Fruit fly (Drosophila melanogaster): Measurements from ENCODE around the gene mtd.

mtd gene

dm6 chr3R:5323741-5324538 is 26.3 kb downstream of the mtd start (continued):
- no peak for TF ChIP-seq danr (GFP tag; IDR thresholded peaks at IDR 0.05)
- no peak for TF ChIP-seq CG1529 (GFP tag; optimal IDR thresholded peaks at IDR 0.05)
- no peak for TF ChIP-seq BEAF-32 (GFP tag; optimal IDR thresholded peaks at IDR 0.05)
- peak; percentile 31 for TF ChIP-seq Vsx1 (GFP tag; optimal IDR thresholded peaks at IDR 0.05)
- TF ChIP-seq pfk (GFP tag; optimal IDR thresholded peaks at IDR 0.05), result peak; percentile 25
- TF ChIP-seq CG17361 (GFP tag; IDR thresholded peaks at IDR 0.05), result no peak
- TF ChIP-seq gsb-n (tag; optimal IDR thresholded peaks at IDR 0.05), result no peak
- no peak for TF ChIP-seq CG14667 (GFP tag; IDR thresholded peaks at IDR 0.05)
- TF ChIP-seq HLHmδ (GFP tag; optimal IDR thresholded peaks at IDR 0.05), result no peak
- TF ChIP-seq CG2120 (GFP tag; optimal IDR thresholded peaks at IDR 0.05), result peak; percentile 17
- no peak for TF ChIP-seq CG12071 (GFP tag; optimal IDR thresholded peaks at IDR 0.05)
- TF ChIP-seq CG32767 (GFP tag; IDR thresholded peaks at IDR 0.05), result no peak
- TF ChIP-seq CTCF (GFP tag; optimal IDR thresholded peaks at IDR 0.05), result no peak
- no peak for TF ChIP-seq Spps (tag; optimal IDR thresholded peaks at IDR 0.05)
- TF ChIP-seq CG1832 (GFP tag; optimal IDR thresholded peaks at IDR 0.05), result no peak
- no peak for TF ChIP-seq CG14860 (GFP tag; IDR thresholded peaks at IDR 0.05; ENCODE audit: partially characterized antibody)
- TF ChIP-seq Fer3 (tag; optimal IDR thresholded peaks at IDR 0.05), result no peak
- TF ChIP-seq esg (GFP tag; conservative IDR thresholded peaks at IDR 0.05), result no peak
- no peak for TF ChIP-seq slp2 (GFP tag; optimal IDR thresholded peaks at IDR 0.05)
- no peak for TF ChIP-seq grau (tag; optimal IDR thresholded peaks at IDR 0.05)
- no peak for TF ChIP-seq CG34422 (GFP tag; IDR thresholded peaks at IDR 0.05)
- peak; percentile 41 for TF ChIP-seq CG5180 (GFP tag; optimal IDR thresholded peaks at IDR 0.05)
- TF ChIP-seq CG2889 (GFP tag; IDR thresholded peaks at IDR 0.05), result no peak
- peak; percentile 38 for TF ChIP-seq twi (tag; optimal IDR thresholded peaks at IDR 0.05)
- peak; percentile 34 for TF ChIP-seq grn (GFP tag; optimal IDR thresholded peaks at IDR 0.05)
- no peak for TF ChIP-seq pita (GFP tag; optimal IDR thresholded peaks at IDR 0.05)
- TF ChIP-seq yki (optimal IDR thresholded peaks at IDR 0.05), result no peak
- TF ChIP-seq CG13296 (GFP tag; optimal IDR thresholded peaks at IDR 0.05), result no peak
- no peak for TF ChIP-seq Atf-2 (GFP tag; optimal IDR thresholded peaks at IDR 0.05)
- no peak for TF ChIP-seq CG9215 (GFP tag; IDR thresholded peaks at IDR 0.05)
- TF ChIP-seq slou (GFP tag; optimal IDR thresholded peaks at IDR 0.05), result no peak
- TF ChIP-seq p53 (GFP tag; optimal IDR thresholded peaks at IDR 0.05), result no peak
- no peak for TF ChIP-seq Aef1 (GFP tag; IDR thresholded peaks at IDR 0.05)
- TF ChIP-seq repo (GFP tag; optimal IDR thresholded peaks at IDR 0.05), result no peak
- TF ChIP-seq lilli (GFP tag; optimal IDR thresholded peaks at IDR 0.05), result no peak
- no peak for TF ChIP-seq CG8359 (GFP tag; optimal IDR thresholded peaks at IDR 0.05; ENCODE audit: borderline replicate concordance)
- TF ChIP-seq ato (GFP tag; IDR thresholded peaks at IDR 0.05; ENCODE audit: partially characterized antibody), result no peak
- no peak for TF ChIP-seq CG15479 (GFP tag; optimal IDR thresholded peaks at IDR 0.05)
- TF ChIP-seq amos (GFP tag; IDR thresholded peaks at IDR 0.05; ENCODE audit: partially characterized antibody), result no peak; the same call in 1 of the 2 replicates
- peak; percentile 0 for TF ChIP-seq sug (tag; optimal IDR thresholded peaks at IDR 0.05)
- TF ChIP-seq aop (GFP tag; IDR thresholded peaks at IDR 0.05), result no peak
- no peak for TF ChIP-seq pho (GFP tag; optimal IDR thresholded peaks at IDR 0.05)
- no peak for TF ChIP-seq CG31224 (GFP tag; IDR thresholded peaks at IDR 0.05)
- no peak for TF ChIP-seq scrt (GFP tag; optimal IDR thresholded peaks at IDR 0.05)
- TF ChIP-seq lab (GFP tag; optimal IDR thresholded peaks at IDR 0.05), result peak; percentile 37
- no peak for TF ChIP-seq zf30C (GFP tag; optimal IDR thresholded peaks at IDR 0.05)
- no peak for TF ChIP-seq Hr3 (GFP tag; optimal IDR thresholded peaks at IDR 0.05)
- TF ChIP-seq gcm (GFP tag; optimal IDR thresholded peaks at IDR 0.05), result no peak
- peak; percentile 6 for TF ChIP-seq oc (tag; optimal IDR thresholded peaks at IDR 0.05)
- TF ChIP-seq wek (GFP tag; optimal IDR thresholded peaks at IDR 0.05), result no peak
- TF ChIP-seq CG1647 (GFP tag; optimal IDR thresholded peaks at IDR 0.05), result no peak

Measured in whole organism, embryonic.